Fruit fly (Drosophila melanogaster): Measurements from ENCODE around the gene Efa6.
A peak's percentile ranks its signal among the peaks of the same experiment; 100 is the strongest.

Efa6 gene

DNA sequence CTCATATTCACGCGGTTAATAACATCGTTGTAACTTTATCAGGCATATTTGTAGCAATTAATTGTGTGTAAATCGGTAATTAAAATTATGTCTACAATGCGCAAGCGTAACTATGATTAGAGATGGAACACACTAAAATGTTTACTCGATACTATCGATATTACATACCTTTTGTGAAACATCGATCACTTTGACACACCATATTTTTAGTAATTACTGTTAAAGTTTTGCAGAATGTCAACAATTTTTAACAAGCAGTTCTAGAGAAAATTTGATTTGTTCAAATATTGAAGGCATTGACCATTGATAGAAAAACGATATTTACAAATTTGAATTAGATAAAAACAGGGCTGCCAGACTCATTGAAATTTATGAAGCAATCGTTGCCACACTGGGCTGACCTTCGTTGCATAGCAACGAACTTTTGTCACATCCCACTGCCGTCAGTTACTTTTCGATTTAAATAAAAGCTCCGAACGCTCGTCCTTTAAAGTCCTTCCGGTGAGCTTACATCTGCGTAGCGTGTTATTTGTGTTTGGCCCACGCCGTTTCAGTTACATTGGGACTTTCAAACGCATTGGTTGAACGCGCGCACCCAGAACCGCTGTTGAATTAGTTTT lies 51.8 kb downstream of the Efa6 start, which contains the start of the genes loco and wake (continued):
- TF ChIP-seq sug (tag; optimal IDR thresholded peaks at IDR 0.05) (peak; percentile 2), so (GFP tag; IDR thresholded peaks at IDR 0.05) (no peak), CG33557 (GFP tag; optimal IDR thresholded peaks at IDR 0.05) (no peak), CG11695 (GFP tag; IDR thresholded peaks at IDR 0.05) (no peak), HLHmδ (GFP tag; optimal IDR thresholded peaks at IDR 0.05) (no peak), odd (GFP tag; optimal IDR thresholded peaks at IDR 0.05) (no peak), CG1233 (GFP tag; optimal IDR thresholded peaks at IDR 0.05) (no peak), da (GFP tag; optimal IDR thresholded peaks at IDR 0.05) (no peak), run (tag; optimal IDR thresholded peaks at IDR 0.05) (no peak), gcm (GFP tag; optimal IDR thresholded peaks at IDR 0.05) (no peak), gsb (GFP tag; IDR thresholded peaks at IDR 0.05) (no peak), inv (GFP tag; IDR thresholded peaks at IDR 0.05; ENCODE audit: partially characterized antibody) (peak; percentile 84), CG15073 (GFP tag; optimal IDR thresholded peaks at IDR 0.05) (no peak), CG15601 (tag; optimal IDR thresholded peaks at IDR 0.05) (peak; percentile 4), ac (GFP tag; optimal IDR thresholded peaks at IDR 0.05) (no peak), Taf1 (GFP tag; IDR thresholded peaks at IDR 0.05) (no peak), Doc3 (GFP tag; IDR thresholded peaks at IDR 0.05; ENCODE audit: partially characterized antibody) (peak; percentile 95), NC2β (GFP tag; optimal IDR thresholded peaks at IDR 0.05) (no peak), H2.0 (GFP tag; IDR thresholded peaks at IDR 0.05) (no peak), tna (GFP tag; IDR thresholded peaks at IDR 0.05; ENCODE audit: partially characterized antibody) (peak; percentile 69; the same call in 1 of the 2 replicates), ham (GFP tag; IDR thresholded peaks at IDR 0.05) (no peak), tup (GFP tag; optimal IDR thresholded peaks at IDR 0.05) (no peak), Hr51 (GFP tag; optimal IDR thresholded peaks at IDR 0.05) (no peak), sim (GFP tag; IDR thresholded peaks at IDR 0.05) (no peak), CG11456 (GFP tag; IDR thresholded peaks at IDR 0.05) (no peak), CG6689 (GFP tag; IDR thresholded peaks at IDR 0.05) (no peak), az2 (GFP tag; optimal IDR thresholded peaks at IDR 0.05) (peak; percentile 5), CG17568 (GFP tag; optimal IDR thresholded peaks at IDR 0.05) (no peak), CG14710 (tag; optimal IDR thresholded peaks at IDR 0.05) (peak; percentile 77), wor (GFP tag; IDR thresholded peaks at IDR 0.05) (no peak), scrt (GFP tag; optimal IDR thresholded peaks at IDR 0.05) (peak; percentile 4), nom (GFP tag; optimal IDR thresholded peaks at IDR 0.05) (no peak), dimm (GFP tag; IDR thresholded peaks at IDR 0.05) (no peak), sob (GFP tag; IDR thresholded peaks at IDR 0.05) (peak; percentile 10; the same call in 1 of the 2 replicates), CG1024 (GFP tag; IDR thresholded peaks at IDR 0.05) (no peak), mirr (GFP tag; optimal IDR thresholded peaks at IDR 0.05) (no peak), Awh (GFP tag; IDR thresholded peaks at IDR 0.05) (no peak), HLH3B (GFP tag; IDR thresholded peaks at IDR 0.05) (no peak), bowl (GFP tag; IDR thresholded peaks at IDR 0.05) (no peak), C15 (GFP tag; IDR thresholded peaks at IDR 0.05) (no peak), Elba2 (GFP tag; optimal IDR thresholded peaks at IDR 0.05) (no peak), CG14050 (GFP tag; IDR thresholded peaks at IDR 0.05) (no peak), TFAM (GFP tag; optimal IDR thresholded peaks at IDR 0.05) (no peak), Ets97D (GFP tag; optimal IDR thresholded peaks at IDR 0.05) (peak; percentile 66), CG10979 (tag; optimal IDR thresholded peaks at IDR 0.05) (no peak), Hmr (GFP tag; optimal IDR thresholded peaks at IDR 0.05) (peak; percentile 83), CG16813 (GFP tag; IDR thresholded peaks at IDR 0.05; ENCODE audit: partially characterized antibody) (peak; percentile 93), pho (GFP tag; optimal IDR thresholded peaks at IDR 0.05) (no peak), lilli (GFP tag; optimal IDR thresholded peaks at IDR 0.05) (no peak), CG31365 (tag; optimal IDR thresholded peaks at IDR 0.05) (no peak), Bdp1 (GFP tag; optimal IDR thresholded peaks at IDR 0.05) (no peak)
